Worm (Caenorhabditis elegans) whole organism, mixed stage, embryonic: ENCODE measurements around the gene C18A11.2.

Experiments used
- ceh-43 ChIP-seq: fragments of 200-800 bp; sonication (Bioruptor generic); optimal IDR thresholded peaks from 2 replicates; lab custom pipeline; 2018; ENCODE audit warnings: mild to moderate bottlenecking, missing genetic modification characterization, moderate library complexity, missing compliant biosample characterization
- lin-32 ChIP-seq: fragments of 200-800 bp; sonication (Bioruptor generic); optimal IDR thresholded peaks from 2 replicates; lab custom pipeline; 2018; ENCODE audit warnings: mild to moderate bottlenecking, missing genetic modification characterization, missing compliant biosample characterization
- nhr-12 ChIP-seq: fragments of 150-350 bp; optimal IDR thresholded peaks from 2 replicates; lab custom pipeline; 2014; ENCODE audit warnings: missing biosample characterization, missing genetic modification characterization
- nhr-237 ChIP-seq: fragments of 150-350 bp; optimal IDR thresholded peaks from 2 replicates; lab custom pipeline; 2014; ENCODE audit warnings: missing biosample characterization, missing genetic modification characterization
- tbx-8 ChIP-seq: fragments of 200-800 bp; sonication (Bioruptor generic); optimal IDR thresholded peaks from 2 replicates; lab custom pipeline; 2018; ENCODE audit warnings: mild to moderate bottlenecking, missing genetic modification characterization, moderate library complexity, missing compliant biosample characterization
- unc-39 ChIP-seq: fragments of 150-350 bp; optimal IDR thresholded peaks from 2 replicates; lab custom pipeline; 2014; ENCODE audit warnings: missing biosample characterization, missing genetic modification characterization

- TF ChIP-seq tbx-8 (GFP tag; lab: Kevin White, UChicago) (no peak), nhr-237 (no peak), nhr-12 (tag; lab: Kevin White, UChicago) (no peak), ceh-43 (GFP tag; lab: Kevin White, UChicago) (no peak), lin-32 (no peak), unc-39 (no peak)
These were observed 22.2 kb upstream of the C18A11.2 start, which contains the start of gene C18A11.4 for ce11 chrX:8045152-8045551.
